Worm (Caenorhabditis elegans) whole organism, young adult: ENCODE data around the gene ttr-17.

Experiments used
- B0035.1 ChIP-seq: sonication (generic microtip); optimal IDR thresholded peaks from 2 replicates; lab custom pipeline; 2016; ENCODE audit warnings: missing genetic modification characterization, mild to moderate bottlenecking, missing compliant biosample characterization, missing genotype, missing genetic modification reagents
- B0261.1 ChIP-seq: sonication (generic microtip); optimal IDR thresholded peaks from 2 replicates; lab custom pipeline; 2016; ENCODE audit warnings: mild to moderate bottlenecking, missing genetic modification characterization, moderate library complexity, missing compliant biosample characterization
- C06A6.2 ChIP-seq: fragments of 200-800 bp; sonication (Bioruptor generic); conservative IDR thresholded peaks from 2 replicates; pipeline ENCODE4 v1.3.6; 2022; ENCODE audit warnings: missing genetic modification characterization, missing compliant biosample characterization
- C17E4.6 ChIP-seq: fragments of 200-800 bp; sonication (Bioruptor generic); IDR thresholded peaks from 2 replicates; pipeline ENCODE4 v1.3.6; 2022; ENCODE audit warnings: missing genetic modification reagents, missing genetic modification characterization, missing compliant biosample characterization
- F22D6.2 ChIP-seq: sonication (generic microtip); optimal IDR thresholded peaks from 2 replicates; lab custom pipeline; 2016; ENCODE audit warnings: mild to moderate bottlenecking, missing genetic modification characterization, missing compliant biosample characterization
- F23B12.7 ChIP-seq: sonication (generic microtip); optimal IDR thresholded peaks from 2 replicates; lab custom pipeline; 2017; ENCODE audit warnings: missing genetic modification characterization, mild to moderate bottlenecking, missing compliant biosample characterization, antibody characterized with exemption, moderate library complexity; ENCODE audit not compliant: insufficient read depth
- F33H1.4 ChIP-seq: fragments of 200-800 bp; sonication (Bioruptor generic); IDR thresholded peaks from 2 replicates; pipeline ENCODE4 v1.3.6; 2022; ENCODE audit warnings: missing genetic modification reagents, missing genetic modification characterization, missing compliant biosample characterization
- F39B2.1 ChIP-seq: fragments of 200-800 bp; sonication (Bioruptor generic); IDR thresholded peaks from 2 replicates; pipeline ENCODE4 v1.3.6; 2022; ENCODE audit warnings: missing genetic modification reagents, missing genetic modification characterization, missing compliant biosample characterization
- F49E8.2 ChIP-seq: sonication (generic microtip); optimal IDR thresholded peaks from 3 replicates; lab custom pipeline; 2017; ENCODE audit warnings: missing genetic modification characterization, mild to moderate bottlenecking, missing compliant biosample characterization, antibody characterized with exemption, moderate library complexity; ENCODE audit not compliant: insufficient read depth
- F52B5.7 ChIP-seq: sonication (generic microtip); optimal IDR thresholded peaks from 2 replicates; lab custom pipeline; 2016; ENCODE audit warnings: mild to moderate bottlenecking, missing genetic modification characterization, missing compliant biosample characterization
- F57C9.4 ChIP-seq: sonication (generic microtip); optimal IDR thresholded peaks from 2 replicates; lab custom pipeline; 2017; ENCODE audit warnings: mild to moderate bottlenecking, missing genetic modification characterization, missing compliant biosample characterization
- K12H6.12 ChIP-seq: fragments of 200-800 bp; sonication (Bioruptor generic); optimal IDR thresholded peaks from 2 replicates; lab custom pipeline; 2018; ENCODE audit warnings: mild to moderate bottlenecking, missing genetic modification characterization, missing compliant biosample characterization
- Y95B8A.8 ChIP-seq: fragments of 200-800 bp; sonication (Bioruptor generic); IDR thresholded peaks from 2 replicates; pipeline ENCODE4 v1.3.6; 2022; ENCODE audit warnings: missing genetic modification reagents, missing genetic modification characterization, missing compliant biosample characterization
- ama-1 ChIP-seq, 3 experiments: fragments of 150-350 bp in 1 of 3; sonication (generic microtip) in 2 of 3; optimal IDR thresholded peaks; 2 replicates each; lab custom pipeline; 2014 to 2018; ENCODE audit warnings: missing biosample characterization in 2 of 3, missing genetic modification characterization in 2 of 3, missing genetic modification reagents in 2 of 3
- atf-7 ChIP-seq: sonication (generic microtip); optimal IDR thresholded peaks from 2 replicates; lab custom pipeline; 2017; ENCODE audit warnings: mild to moderate bottlenecking, missing genetic modification characterization, missing compliant biosample characterization
- athp-1 ChIP-seq: sonication (generic microtip); optimal IDR thresholded peaks from 2 replicates; lab custom pipeline; 2017; ENCODE audit warnings: mild to moderate bottlenecking, missing genetic modification characterization, missing compliant biosample characterization
- attf-5 ChIP-seq: fragments of 200-800 bp; sonication (Bioruptor generic); optimal IDR thresholded peaks from 2 replicates; lab custom pipeline; 2018; ENCODE audit warnings: mild to moderate bottlenecking, missing genetic modification characterization, missing compliant biosample characterization
- attf-6 ChIP-seq: fragments of 200-800 bp; sonication (Bioruptor generic); IDR thresholded peaks from 2 replicates; pipeline ENCODE4 v1.3.6; 2022; ENCODE audit warnings: missing genetic modification reagents, missing genetic modification characterization, missing compliant biosample characterization
- cebp-1 ChIP-seq, 2 experiments: fragments of 200-800 bp in 1 of 2; sonication (Bioruptor generic) in 1 of 2; sonication (generic microtip) in 1 of 2; IDR thresholded peaks in 1 of 2; optimal IDR thresholded peaks in 1 of 2; 2 replicates each; pipeline versions ENCODE4 v1.3.6 to Lab custom; 2017 to 2022; ENCODE audit warnings: missing compliant biosample characterization in 2 of 2, missing genetic modification characterization in 2 of 2, mild to moderate bottlenecking in 1 of 2, missing genetic modification reagents in 1 of 2, moderate library complexity in 1 of 2
- cebp-2 ChIP-seq: fragments of 200-800 bp; sonication (Bioruptor generic); IDR thresholded peaks from 2 replicates; pipeline ENCODE4 v1.3.6; 2022; ENCODE audit warnings: missing genetic modification characterization, missing compliant biosample characterization
- ceh-27 ChIP-seq: fragments of 200-800 bp; sonication (Bioruptor generic); optimal IDR thresholded peaks from 2 replicates; lab custom pipeline; 2018; ENCODE audit warnings: mild to moderate bottlenecking, missing genetic modification characterization, moderate library complexity, missing compliant biosample characterization
- ceh-40 ChIP-seq: fragments of 200-800 bp; sonication (Bioruptor generic); IDR thresholded peaks from 2 replicates; pipeline ENCODE4 v1.3.6; 2022; ENCODE audit warnings: missing genetic modification characterization, missing compliant biosample characterization
- ceh-58 ChIP-seq: fragments of 200-800 bp; sonication (Bioruptor generic); IDR thresholded peaks from 2 replicates; pipeline ENCODE4 v1.3.6; 2022; ENCODE audit warnings: missing genetic modification characterization, missing compliant biosample characterization
- ceh-79 ChIP-seq: sonication (generic microtip); optimal IDR thresholded peaks from 2 replicates; lab custom pipeline; 2017; ENCODE audit warnings: mild to moderate bottlenecking, missing genetic modification characterization, missing compliant biosample characterization
- ceh-91 ChIP-seq: fragments of 200-800 bp; sonication (Bioruptor generic); IDR thresholded peaks from 2 replicates; pipeline ENCODE4 v1.3.6; 2022; ENCODE audit warnings: missing genetic modification reagents, missing genetic modification characterization, missing compliant biosample characterization
- dox-1 ChIP-seq: fragments of 200-800 bp; sonication (Bioruptor generic); IDR thresholded peaks from 2 replicates; pipeline ENCODE4 v1.3.6; 2022; ENCODE audit warnings: missing genetic modification reagents, missing genetic modification characterization, missing compliant biosample characterization
- efl-1 ChIP-seq: fragments of 150-350 bp; optimal IDR thresholded peaks from 2 replicates; lab custom pipeline; 2014; ENCODE audit warnings: missing biosample characterization, missing genetic modification reagents, missing genetic modification characterization
- egl-18 ChIP-seq: fragments of 200-800 bp; sonication (Bioruptor generic); IDR thresholded peaks from 2 replicates; pipeline ENCODE4 v1.3.6; 2022; ENCODE audit warnings: missing genetic modification reagents, missing genetic modification characterization, missing compliant biosample characterization
- gei-17 ChIP-seq: fragments of 200-800 bp; sonication (Bioruptor generic); optimal IDR thresholded peaks from 2 replicates; lab custom pipeline; 2018; ENCODE audit warnings: mild to moderate bottlenecking, missing genetic modification characterization, missing compliant biosample characterization
- hlh-12 ChIP-seq: sonication (generic microtip); optimal IDR thresholded peaks from 2 replicates; lab custom pipeline; 2016; ENCODE audit warnings: missing genetic modification characterization, missing compliant biosample characterization
- hmg-1.2 ChIP-seq: fragments of 200-800 bp; sonication (Bioruptor generic); IDR thresholded peaks from 2 replicates; pipeline ENCODE4 v1.3.6; 2022; ENCODE audit warnings: missing genetic modification reagents, missing genetic modification characterization, missing compliant biosample characterization
- hsf-1 ChIP-seq: fragments of 200-800 bp; sonication (Bioruptor generic); IDR thresholded peaks from 2 replicates; pipeline ENCODE4 v1.3.6; 2022; ENCODE audit warnings: missing genetic modification reagents, missing genetic modification characterization, missing compliant biosample characterization
- lag-1 ChIP-seq: fragments of 200-800 bp; sonication (Bioruptor generic); IDR thresholded peaks from 2 replicates; pipeline ENCODE4 v1.3.6; 2022; ENCODE audit warnings: missing genetic modification reagents, missing genetic modification characterization, missing compliant biosample characterization
- let-607 ChIP-seq, 2 experiments: fragments of 200-800 bp in 1 of 2; sonication (Bioruptor generic) in 1 of 2; sonication (generic microtip) in 1 of 2; optimal IDR thresholded peaks; 2 replicates each; lab custom pipeline; 2016 to 2018; ENCODE audit warnings: mild to moderate bottlenecking in 2 of 2, missing compliant biosample characterization in 2 of 2, missing genetic modification characterization in 2 of 2, moderate library complexity in 2 of 2, missing genotype in 1 of 2
- lin-40 ChIP-seq: sonication (generic microtip); optimal IDR thresholded peaks from 2 replicates; lab custom pipeline; 2016; ENCODE audit warnings: missing genetic modification characterization, mild to moderate bottlenecking, missing compliant biosample characterization, missing genotype, missing genetic modification reagents
- nfya-2 ChIP-seq: fragments of 200-800 bp; sonication (Bioruptor generic); IDR thresholded peaks from 2 replicates; pipeline ENCODE4 v1.3.6; 2022; ENCODE audit warnings: missing genetic modification reagents, missing genetic modification characterization, missing compliant biosample characterization
- nfyb-1 ChIP-seq: fragments of 200-800 bp; sonication (Bioruptor generic); IDR thresholded peaks from 2 replicates; pipeline ENCODE4 v1.3.6; 2022; ENCODE audit warnings: missing genetic modification reagents, missing genetic modification characterization, missing compliant biosample characterization
- pbrm-1 ChIP-seq: fragments of 200-800 bp; sonication (Bioruptor generic); IDR thresholded peaks from 2 replicates; pipeline ENCODE4 v1.3.6; 2022; ENCODE audit warnings: missing genetic modification reagents, missing genetic modification characterization, missing compliant biosample characterization
- rec-8 ChIP-seq, 2 experiments: sonication (generic microtip); optimal IDR thresholded peaks; 2 replicates each; lab custom pipeline; 2016; ENCODE audit warnings: mild to moderate bottlenecking in 2 of 2, missing genetic modification characterization in 2 of 2, missing genetic modification reagents in 2 of 2, missing genotype in 2 of 2, missing biosample characterization in 1 of 2, missing compliant biosample characterization in 1 of 2, moderate library complexity in 1 of 2
- somi-1 ChIP-seq: fragments of 200-800 bp; sonication (Bioruptor generic); optimal IDR thresholded peaks from 2 replicates; lab custom pipeline; 2018; ENCODE audit warnings: mild to moderate bottlenecking, missing genetic modification characterization, missing compliant biosample characterization
- tbp1 ChIP-seq: fragments of 200-800 bp; sonication (Bioruptor generic); optimal IDR thresholded peaks from 2 replicates; lab custom pipeline; 2018; ENCODE audit warnings: mild to moderate bottlenecking, missing genetic modification characterization, missing compliant biosample characterization
- tbx-9 ChIP-seq: sonication (generic microtip); optimal IDR thresholded peaks from 2 replicates; lab custom pipeline; 2016; ENCODE audit warnings: borderline replicate concordance, missing genetic modification characterization, inconsistent platforms, missing compliant biosample characterization
- xnd-1 ChIP-seq: sonication (generic microtip); optimal IDR thresholded peaks from 2 replicates; lab custom pipeline; 2016; ENCODE audit warnings: missing genotype, missing genetic modification reagents, missing genetic modification characterization, missing compliant biosample characterization
- zfh-2 ChIP-seq: fragments of 200-800 bp; sonication (Bioruptor generic); conservative IDR thresholded peaks from 2 replicates; pipeline ENCODE4 v1.3.6; 2022; ENCODE audit warnings: missing genetic modification reagents, missing genetic modification characterization, missing compliant biosample characterization
- ztf-22 ChIP-seq: fragments of 200-800 bp; sonication (Bioruptor generic); optimal IDR thresholded peaks from 2 replicates; lab custom pipeline; 2018; ENCODE audit warnings: mild to moderate bottlenecking, missing genetic modification characterization, moderate library complexity, missing compliant biosample characterization
- ztf-25 ChIP-seq: fragments of 200-800 bp; sonication (Bioruptor generic); IDR thresholded peaks from 2 replicates; pipeline ENCODE4 v1.3.6; 2022; ENCODE audit warnings: missing genetic modification reagents, missing genetic modification characterization, missing compliant biosample characterization
- ztf-28 ChIP-seq: fragments of 200-800 bp; sonication (Bioruptor generic); IDR thresholded peaks from 2 replicates; pipeline ENCODE4 v1.3.6; 2022; ENCODE audit warnings: missing genetic modification reagents, missing genetic modification characterization, missing compliant biosample characterization

ttr-17 gene

DNA sequence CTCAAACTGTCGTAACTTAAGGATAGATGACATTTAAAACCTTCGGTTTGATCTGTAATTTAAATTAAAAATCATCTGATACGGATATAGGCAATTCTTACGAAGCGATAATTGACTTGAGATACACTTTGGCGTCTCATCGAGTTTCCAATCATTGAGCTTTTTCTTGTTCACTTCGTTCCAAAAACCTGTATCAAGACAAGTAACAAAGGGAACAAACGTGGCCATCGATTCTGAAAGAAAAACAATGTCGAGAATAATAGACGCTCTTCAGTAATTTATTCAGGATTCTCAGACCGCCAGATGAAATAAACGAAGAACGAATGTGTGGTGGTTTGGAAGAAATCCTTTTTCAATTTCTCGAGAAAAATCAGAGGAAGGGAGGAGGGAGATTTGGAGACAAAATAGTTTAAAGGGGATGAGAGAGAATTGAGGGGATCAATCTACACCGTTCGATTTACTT lies 14.0 kb upstream of the ttr-17 start, which contains the start of gene atg-7:
atg-7 (minus strand) TSS at position 233 of the 463 bp plus-strand sequence.
- no peak for TF ChIP-seq ceh-91
- peak; percentile 35 for TF ChIP-seq ztf-22 (GFP tag; lab: Kevin White, UChicago)
- no peak for TF ChIP-seq ceh-58 (GFP tag; lab: Robert Waterston, UW)
- TF ChIP-seq C17E4.6 (GFP tag; lab: Robert Waterston, UW), result no peak
- TF ChIP-seq hlh-12 (tag; lab: Kevin White, UChicago), result no peak
- TF ChIP-seq gei-17 (GFP tag; lab: Kevin White, UChicago), result peak; percentile 4
- no peak for TF ChIP-seq ceh-79 (tag; lab: Kevin White, UChicago)
- TF ChIP-seq Y95B8A.8 (GFP tag; lab: Robert Waterston, UW), result no peak
- TF ChIP-seq hmg-1.2 (GFP tag; lab: Robert Waterston, UW), result peak; percentile 34; the same call in 1 of the 2 replicates
- TF ChIP-seq B0261.1, result no peak
- peak; percentile 35 for TF ChIP-seq athp-1 (tag; lab: Kevin White, UChicago)
- peak; percentile 63; the same call in 1 of the 2 replicates for TF ChIP-seq nfyb-1 (GFP tag; lab: Robert Waterston, UW)
- peak; percentile 80 for TF ChIP-seq F49E8.2 (tag; lab: Kevin White, UChicago)
- no peak for TF ChIP-seq lag-1
- no peak for TF ChIP-seq dox-1 (GFP tag; lab: Robert Waterston, UW)
- TF ChIP-seq rec-8 (tag; optimal IDR thresholded peaks at IDR 0.05; lab: Kevin White, UChicago), result peak in 1 of 2 experiments; percentile 8
- TF ChIP-seq attf-6 (GFP tag; lab: Robert Waterston, UW), result peak; percentile 76; the same call in 1 of the 2 replicates
- TF ChIP-seq F39B2.1 (GFP tag; lab: Robert Waterston, UW), result no peak
- TF ChIP-seq hsf-1 (GFP tag; lab: Robert Waterston, UW), result 0 out of 2 replicates have a peak, but pooled peaks have one; percentile 58
- TF ChIP-seq ztf-25 (GFP tag; lab: Robert Waterston, UW), result no peak
- TF ChIP-seq F22D6.2 (tag; lab: Kevin White, UChicago), result no peak
- no peak for TF ChIP-seq ceh-40 (GFP tag; lab: Robert Waterston, UW)
- no peak for TF ChIP-seq B0035.1
- no peak for TF ChIP-seq tbx-9 (tag; lab: Kevin White, UChicago)
- TF ChIP-seq xnd-1 (tag; lab: Kevin White, UChicago), result peak; percentile 28
- TF ChIP-seq zfh-2 (GFP tag; lab: Robert Waterston, UW), result no peak
- TF ChIP-seq cebp-2 (GFP tag; lab: Robert Waterston, UW), result 0 out of 2 replicates have a peak, but pooled peaks have one; percentile 29
- TF ChIP-seq F52B5.7 (tag; lab: Kevin White, UChicago), result no peak
- TF ChIP-seq ama-1 (optimal IDR thresholded peaks at IDR 0.05; lab: Kevin White, UChicago), result peak; percentile 92
- peak; percentile 31 to 64 for TF ChIP-seq ama-1 (GFP tag; optimal IDR thresholded peaks at IDR 0.05; lab: Kevin White, UChicago)
- no peak for TF ChIP-seq ztf-28 (GFP tag; lab: Robert Waterston, UW)
- peak; percentile 36 for TF ChIP-seq ceh-27 (GFP tag; lab: Kevin White, UChicago)
- TF ChIP-seq F57C9.4 (tag; lab: Kevin White, UChicago), result no peak
- TF ChIP-seq F23B12.7 (tag; lab: Kevin White, UChicago), result no peak
- TF ChIP-seq tbp1 (GFP tag; lab: Kevin White, UChicago), result no peak
- TF ChIP-seq pbrm-1 (GFP tag; lab: Robert Waterston, UW), result no peak
- peak in 1 of 2 experiments; percentile 31 for TF ChIP-seq let-607 (tag; optimal IDR thresholded peaks at IDR 0.05; lab: Kevin White, UChicago)
- TF ChIP-seq nfya-2 (GFP tag; lab: Robert Waterston, UW), result no peak
- peak; percentile 12 for TF ChIP-seq somi-1 (GFP tag; lab: Kevin White, UChicago)
- no peak for TF ChIP-seq C06A6.2 (GFP tag; lab: Robert Waterston, UW)
- no peak for TF ChIP-seq efl-1 (GFP tag; lab: Kevin White, UChicago)
- no peak for TF ChIP-seq F33H1.4
- no peak for TF ChIP-seq K12H6.12 (tag; lab: Kevin White, UChicago)
- no peak for TF ChIP-seq atf-7 (tag; lab: Kevin White, UChicago)
- TF ChIP-seq lin-40 (tag; lab: Kevin White, UChicago), result peak; percentile 14
- peak; percentile 15 for TF ChIP-seq attf-5 (GFP tag; lab: Kevin White, UChicago)
- TF ChIP-seq cebp-1 (GFP tag; IDR thresholded peaks at IDR 0.05; lab: Robert Waterston, UW), result no peak
- TF ChIP-seq cebp-1 (tag; optimal IDR thresholded peaks at IDR 0.05; lab: Kevin White, UChicago), result peak; percentile 40
- TF ChIP-seq egl-18, result no peak
